Worm (Caenorhabditis elegans): ENCODE results near the gene swip-10.

ce11 chrX:2070418-2070996 is 47.6 kb downstream of the swip-10 start, which contains the start of gene acl-4:
- TF ChIP-seq ztf-23 (GFP tag; IDR thresholded peaks at IDR 0.05) (no peak), cog-1 (tag; optimal IDR thresholded peaks at IDR 0.05) (no peak), flt-1 (GFP tag; IDR thresholded peaks at IDR 0.05) (no peak), ztf-29 (GFP tag; IDR thresholded peaks at IDR 0.05) (no peak)
